Worm (Caenorhabditis elegans): ENCODE measurements around the gene Y40B10B.1.

- TF ChIP-seq mxl-3 (GFP tag; optimal IDR thresholded peaks at IDR 0.05) = no peak
- TF ChIP-seq zag-1 (tag; optimal IDR thresholded peaks at IDR 0.05) = no peak
- no peak for TF ChIP-seq lin-15B (tag; optimal IDR thresholded peaks at IDR 0.05)
- TF ChIP-seq zip-2 (tag; optimal IDR thresholded peaks at IDR 0.05) = no peak
- TF ChIP-seq egl-43 (GFP tag; IDR thresholded peaks at IDR 0.05) = no peak
These were observed at the start of gene Y40B10B.1 for ce11 chrV:1961453-1961852.

Data from whole organism, L4 larva.